Worm (Caenorhabditis elegans) whole organism, L4/young adult: ENCODE data around the gene F47B8.1.
A peak's percentile ranks its signal among the peaks of the same experiment; 100 is the strongest.

Experiments used
- W03F9.2 ChIP-seq: fragments of 150-350 bp; optimal IDR thresholded peaks from 2 replicates; lab custom pipeline; 2014; ENCODE audit warnings: missing biosample characterization, missing genetic modification characterization
- dao-5 ChIP-seq: sonication (generic microtip); optimal IDR thresholded peaks from 2 replicates; lab custom pipeline; 2016; ENCODE audit warnings: missing genotype, missing genetic modification characterization, moderate library complexity, missing compliant biosample characterization
- him-1 ChIP-seq: sonication (generic microtip); optimal IDR thresholded peaks from 2 replicates; lab custom pipeline; 2016; ENCODE audit warnings: missing genotype, missing genetic modification reagents, missing genetic modification characterization, missing compliant biosample characterization

F47B8.1 gene

ce11 chrV:14314236-14314635 is at the start of gene F47B8.1:
Gene F47B8.1, minus strand, starts transcription at chrV:14314336.
- no peak for TF ChIP-seq him-1
- no peak for TF ChIP-seq dao-5 (tag; lab: Kevin White, UChicago)
- no peak for TF ChIP-seq W03F9.2 (tag; lab: Kevin White, UChicago)

ce11 chrV:14361973-14362372 is 47.8 kb upstream of the F47B8.1 start:
- TF ChIP-seq dao-5 (tag; lab: Kevin White, UChicago) (no peak), W03F9.2 (tag; lab: Kevin White, UChicago) (no peak), him-1 (no peak)

DNA sequence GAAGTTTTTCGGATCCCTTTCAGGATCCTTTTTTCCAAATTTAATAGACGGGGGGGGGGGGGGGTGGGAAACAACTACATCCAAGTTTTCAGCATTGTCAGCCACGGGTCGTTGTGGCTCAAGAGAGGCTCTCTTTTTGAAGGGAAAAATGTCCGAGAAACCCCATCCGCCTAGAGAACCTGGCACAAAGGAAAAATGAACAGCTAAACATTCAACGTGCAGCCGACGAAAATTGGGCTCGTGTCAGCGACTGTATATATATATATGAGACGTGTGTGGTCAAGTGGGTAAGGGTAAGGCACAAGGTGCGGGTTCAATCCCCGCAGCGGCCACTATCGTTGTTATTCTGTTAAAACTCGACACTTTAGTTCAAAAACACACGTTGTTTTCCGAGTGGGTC is 44.4 kb upstream of the F47B8.1 start, which contains the start of gene Y49A3A.4:
Gene Y49A3A.4, minus strand, starts transcription at position 314 of the 400 bp plus-strand sequence.
- TF ChIP-seq W03F9.2 (tag; lab: Kevin White, UChicago) (no peak), him-1 (no peak), dao-5 (tag; lab: Kevin White, UChicago) (no peak)

DNA sequence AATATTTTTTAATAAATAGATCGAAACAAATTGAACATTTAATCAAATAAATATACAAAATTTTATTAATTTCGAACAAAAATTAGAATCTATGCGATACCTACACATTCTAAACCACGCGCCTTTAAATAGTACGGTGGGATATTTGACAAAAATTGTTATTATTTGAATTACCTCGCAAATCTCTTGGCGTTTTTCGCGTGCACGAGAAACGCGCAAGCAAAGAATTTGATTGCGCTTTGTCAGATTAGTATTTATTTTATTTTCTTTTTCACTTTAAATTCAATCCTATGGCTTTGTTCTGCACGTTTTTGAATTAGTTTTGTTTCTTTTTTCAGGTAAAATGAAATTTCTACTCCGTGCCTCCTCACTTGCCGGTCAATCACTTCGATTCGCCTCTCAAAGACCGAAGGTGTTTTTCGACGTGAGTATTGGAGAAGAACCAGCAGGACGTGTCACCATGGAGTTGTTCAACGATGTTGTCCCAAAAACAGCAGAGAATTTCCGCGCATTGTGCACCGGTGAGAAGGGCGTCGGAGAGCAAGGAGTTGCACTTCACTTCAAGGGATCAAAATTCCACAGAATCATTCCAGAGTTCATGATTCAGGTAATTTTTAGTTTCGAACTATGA is 41.7 kb upstream of the F47B8.1 start, which contains the start of gene cyn-1:
Gene cyn-1, plus strand, starts transcription at position 339 of the 631 bp plus-strand sequence.
- TF ChIP-seq W03F9.2 (tag; lab: Kevin White, UChicago) (peak; percentile 89), him-1 (peak; percentile 53), dao-5 (tag; lab: Kevin White, UChicago) (no peak)

- TF ChIP-seq dao-5 (tag; lab: Kevin White, UChicago) (peak; percentile 71), him-1 (no peak), W03F9.2 (tag; lab: Kevin White, UChicago) (no peak)
Measured at ce11 chrV:14354258-14354877, 40.2 kb upstream of the F47B8.1 start, which contains the start of gene Y49A3A.3. Gene Y49A3A.3, plus strand, starts transcription at chrV:14354410.

DNA sequence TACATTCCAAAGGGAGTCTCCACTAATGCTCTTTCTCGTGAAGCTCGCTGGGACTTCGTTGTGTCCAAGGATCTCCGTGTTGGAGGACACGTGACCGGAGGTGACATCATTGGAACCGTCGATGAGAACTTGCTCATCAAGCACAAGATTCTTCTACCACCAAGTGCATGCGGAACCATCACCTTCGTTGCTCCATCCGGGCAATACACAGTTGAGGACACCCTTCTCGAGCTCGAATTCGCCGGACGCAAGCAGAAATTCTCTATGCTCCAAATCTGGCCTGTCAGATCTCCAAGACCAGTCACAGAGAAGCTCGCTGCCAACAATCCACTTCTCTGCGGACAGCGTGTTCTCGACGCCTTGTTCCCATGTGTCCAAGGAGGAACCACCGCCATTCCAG is 37.9 kb upstream of the F47B8.1 start:
- TF ChIP-seq W03F9.2 (tag; lab: Kevin White, UChicago) (no peak), dao-5 (tag; lab: Kevin White, UChicago) (no peak), him-1 (no peak)

ce11 chrV:14351629-14352028 is 37.5 kb upstream of the F47B8.1 start, which contains the start of gene vha-13:
Gene vha-13, plus strand, starts transcription at chrV:14351709.
- TF ChIP-seq dao-5 (tag; lab: Kevin White, UChicago) (no peak), him-1 (no peak), W03F9.2 (tag; lab: Kevin White, UChicago) (no peak)

DNA sequence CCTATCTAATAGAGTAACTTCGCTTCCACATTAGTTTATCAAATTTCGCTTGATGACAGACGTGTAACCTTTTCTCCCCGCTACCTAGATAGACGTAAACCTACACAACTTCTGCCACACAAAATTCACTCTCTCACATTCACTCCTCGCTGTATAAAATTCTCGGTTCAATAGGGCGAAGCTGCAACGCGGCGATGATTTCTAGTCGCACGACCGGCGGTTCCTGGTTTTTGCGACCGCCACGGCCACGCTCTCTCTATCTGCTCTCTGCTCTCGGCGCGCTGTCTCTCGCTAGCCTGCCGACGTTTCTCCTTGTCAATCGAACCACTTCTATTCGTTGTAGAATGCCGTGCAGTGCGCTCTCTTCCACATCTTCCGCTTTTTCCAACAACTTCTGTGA is 36.8 kb upstream of the F47B8.1 start:
- TF ChIP-seq dao-5 (tag; lab: Kevin White, UChicago) (no peak), W03F9.2 (tag; lab: Kevin White, UChicago) (peak; percentile 67), him-1 (peak; percentile 50)

DNA sequence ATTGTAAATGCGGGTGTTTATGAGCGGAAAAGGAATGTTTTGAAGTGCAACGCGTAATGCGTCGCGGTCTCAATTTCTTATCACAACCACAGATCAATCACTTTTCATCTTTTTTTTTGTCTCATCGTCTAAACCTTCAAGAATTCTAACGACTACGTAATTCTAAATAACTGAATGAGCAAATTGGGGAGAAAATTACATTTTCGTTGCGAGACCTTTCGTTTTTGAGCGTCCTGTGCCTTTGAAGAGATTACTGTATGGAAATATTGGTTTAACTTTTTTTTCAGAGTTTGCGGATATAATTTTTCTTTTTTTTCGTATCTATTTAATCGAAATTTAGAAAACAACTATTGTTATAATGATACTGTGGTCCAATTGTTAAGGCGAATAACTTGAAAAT is 36.4 kb upstream of the F47B8.1 start:
- TF ChIP-seq W03F9.2 (tag; lab: Kevin White, UChicago) = no peak
- no peak for TF ChIP-seq him-1
- no peak for TF ChIP-seq dao-5 (tag; lab: Kevin White, UChicago)

DNA sequence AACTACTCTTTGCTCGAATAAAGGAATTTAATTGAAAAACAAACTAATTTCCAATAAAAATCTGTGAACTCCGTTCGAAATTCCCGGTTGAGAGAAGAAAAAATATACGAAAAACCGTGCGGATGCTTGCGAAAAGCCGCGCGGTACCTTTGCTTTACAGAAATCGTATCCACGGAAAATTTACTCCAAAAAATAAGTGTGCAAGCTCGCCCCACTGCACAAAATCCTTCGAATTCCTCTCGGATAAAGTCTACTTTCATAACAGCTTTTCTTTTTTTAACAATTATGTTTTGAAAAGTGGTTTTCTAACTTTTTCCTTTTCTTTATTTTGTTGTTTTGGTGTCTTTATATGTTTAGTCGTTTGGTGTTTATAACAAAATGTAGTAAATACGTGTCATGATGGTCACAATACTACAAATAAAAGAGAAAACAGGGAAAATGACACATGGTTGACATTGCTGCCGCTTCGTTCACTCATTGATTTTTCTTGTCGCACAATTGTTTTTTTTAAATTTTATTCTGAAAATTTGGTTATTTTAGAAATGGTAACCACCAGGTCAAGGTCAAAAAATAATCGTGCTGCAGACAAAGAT is 33.2 kb upstream of the F47B8.1 start, which contains the start of gene cept-2:
Gene cept-2, plus strand, starts transcription at position 533 of the 593 bp plus-strand sequence.
- TF ChIP-seq dao-5 (tag; lab: Kevin White, UChicago) (no peak), him-1 (peak; percentile 59), W03F9.2 (tag; lab: Kevin White, UChicago) (peak; percentile 97)

ce11 chrV:14341672-14342071 is 27.5 kb upstream of the F47B8.1 start, which contains the start of gene F47B8.10:
Gene F47B8.10, plus strand, starts transcription at chrV:14341972.
- TF ChIP-seq dao-5 (tag; lab: Kevin White, UChicago) (no peak), W03F9.2 (tag; lab: Kevin White, UChicago) (no peak), him-1 (no peak)

DNA sequence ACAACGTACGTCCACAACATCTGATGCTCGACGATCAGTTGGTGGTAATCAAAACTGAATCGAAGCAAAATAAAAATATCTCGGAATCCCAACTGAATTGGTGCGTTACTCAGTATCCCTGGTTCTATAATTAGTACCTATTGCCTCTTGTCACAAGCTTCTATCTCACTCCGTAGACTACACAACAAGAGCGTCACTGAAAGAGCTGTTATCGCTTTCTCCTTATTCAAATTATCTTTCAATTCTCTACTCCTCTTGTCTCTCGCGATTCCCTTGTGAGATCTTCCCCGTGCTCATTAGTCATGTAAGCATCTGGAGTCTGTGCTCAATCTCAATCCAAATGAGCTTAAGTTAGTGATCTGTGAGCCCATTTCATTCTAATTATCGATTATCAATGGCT is 22.5 kb upstream of the F47B8.1 start, which contains the start of gene srm-6:
Gene srm-6, plus strand, starts transcription at position 301 of the 400 bp plus-strand sequence.
- TF ChIP-seq him-1 = no peak

- TF ChIP-seq him-1 (no peak), W03F9.2 (tag; lab: Kevin White, UChicago) (no peak), dao-5 (tag; lab: Kevin White, UChicago) (no peak)
Measured at ce11 chrV:14334901-14335300, 20.8 kb upstream of the F47B8.1 start, which contains the start of gene srm-5. Gene srm-5, plus strand, starts transcription at chrV:14335201.

- no peak for TF ChIP-seq him-1
- TF ChIP-seq W03F9.2 (tag; lab: Kevin White, UChicago) = no peak
Measured at ce11 chrV:14333116-14333515, 19.0 kb upstream of the F47B8.1 start, which contains the start of gene srm-4. Gene srm-4, plus strand, starts transcription at chrV:14333416.
